Fruit fly (Drosophila melanogaster): Measurements from ENCODE around the gene chm.
A peak's percentile ranks its signal among the peaks of the same experiment; 100 is the strongest.

chm gene

DNA sequence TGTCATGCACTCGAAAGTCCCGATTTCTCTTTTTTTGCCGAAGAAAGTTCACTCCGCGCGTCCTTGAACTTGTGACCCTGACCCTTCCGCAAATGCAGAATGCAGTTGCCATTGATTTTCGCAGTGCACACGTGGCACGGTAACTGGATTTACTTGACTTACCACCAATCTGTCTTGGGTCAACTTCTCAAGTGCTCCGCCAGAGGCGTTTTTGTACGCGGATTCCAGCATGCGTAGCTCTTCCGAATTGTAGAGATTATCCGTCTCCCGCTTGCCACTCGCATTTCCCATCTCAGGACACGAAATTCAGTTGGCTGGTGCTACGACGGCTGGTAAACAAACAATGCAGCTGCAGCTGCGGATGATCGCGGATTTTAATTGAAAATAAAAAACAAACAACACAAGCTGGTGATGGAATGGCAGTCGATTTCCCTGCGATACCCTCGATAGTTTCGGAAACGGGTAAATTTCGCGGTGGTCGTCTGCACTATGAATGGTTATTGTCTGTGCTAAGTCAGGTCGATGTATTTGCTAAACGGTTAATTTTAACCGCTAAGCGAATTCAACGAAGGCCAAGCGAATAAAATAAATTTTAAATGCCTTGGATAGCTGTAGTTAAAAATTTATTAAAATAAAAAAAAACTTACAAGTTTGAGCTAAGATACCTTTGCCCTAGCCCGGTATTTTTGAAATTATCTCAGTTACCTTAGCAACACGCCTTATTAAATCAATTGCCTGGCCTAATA, 24.2 kb upstream of the chm start, which contains the start of the genes CG5149 and gudu (continued):
- TF ChIP-seq exex (tag; optimal IDR thresholded peaks at IDR 0.05) (peak; percentile 0), CG6175 (GFP tag; IDR thresholded peaks at IDR 0.05) (no peak), repo (GFP tag; optimal IDR thresholded peaks at IDR 0.05) (no peak), ranshi (GFP tag; IDR thresholded peaks at IDR 0.05) (no peak), CG6654 (GFP tag; optimal IDR thresholded peaks at IDR 0.05) (no peak), GATAe (GFP tag; conservative IDR thresholded peaks at IDR 0.05) (no peak), sug (tag; optimal IDR thresholded peaks at IDR 0.05) (no peak), CG18476 (GFP tag; optimal IDR thresholded peaks at IDR 0.05) (no peak), phol (tag; optimal IDR thresholded peaks at IDR 0.05) (peak; percentile 46), CG5180 (GFP tag; optimal IDR thresholded peaks at IDR 0.05) (no peak), lab (GFP tag; optimal IDR thresholded peaks at IDR 0.05) (peak; percentile 7), sd (tag; optimal IDR thresholded peaks at IDR 0.05) (no peak), CG9797 (GFP tag; optimal IDR thresholded peaks at IDR 0.05) (peak; percentile 46), nau (GFP tag; optimal IDR thresholded peaks at IDR 0.05) (no peak), CG12155 (GFP tag; optimal IDR thresholded peaks at IDR 0.05) (no peak), klu (GFP tag; IDR thresholded peaks at IDR 0.05) (no peak), fu2 (GFP tag; optimal IDR thresholded peaks at IDR 0.05) (no peak), Elba2 (GFP tag; optimal IDR thresholded peaks at IDR 0.05) (no peak), Nf-YB (GFP tag; optimal IDR thresholded peaks at IDR 0.05) (no peak), wek (GFP tag; optimal IDR thresholded peaks at IDR 0.05) (no peak), Atf3 (GFP tag; optimal IDR thresholded peaks at IDR 0.05) (no peak), Dfd (GFP tag; optimal IDR thresholded peaks at IDR 0.05) (no peak), MESR4 (GFP tag; optimal IDR thresholded peaks at IDR 0.05) (peak; percentile 79), H15 (GFP tag; IDR thresholded peaks at IDR 0.05) (no peak), ab (GFP tag; optimal IDR thresholded peaks at IDR 0.05) (no peak), CG17912 (GFP tag; optimal IDR thresholded peaks at IDR 0.05) (no peak), ERR (GFP tag; optimal IDR thresholded peaks at IDR 0.05) (no peak), Hey (tag; optimal IDR thresholded peaks at IDR 0.05) (no peak), chinmo (GFP tag; IDR thresholded peaks at IDR 0.05; ENCODE audit: partially characterized antibody) (peak; percentile 94), HLH4C (GFP tag; IDR thresholded peaks at IDR 0.05; ENCODE audit: partially characterized antibody) (peak; percentile 86), Hmr (GFP tag; optimal IDR thresholded peaks at IDR 0.05) (peak; percentile 57), vvl (GFP tag; IDR thresholded peaks at IDR 0.05) (peak; percentile 73), CG4424 (GFP tag; optimal IDR thresholded peaks at IDR 0.05) (no peak), Blimp-1 (GFP tag; optimal IDR thresholded peaks at IDR 0.05) (peak; percentile 13), Sox100B (GFP tag; optimal IDR thresholded peaks at IDR 0.05) (no peak), slbo (GFP tag; IDR thresholded peaks at IDR 0.05) (peak; percentile 26; the same call in 1 of the 2 replicates), H2.0 (GFP tag; IDR thresholded peaks at IDR 0.05) (no peak), CG8765 (GFP tag; IDR thresholded peaks at IDR 0.05) (peak; percentile 51), C15 (GFP tag; IDR thresholded peaks at IDR 0.05) (no peak), CG12104 (GFP tag; optimal IDR thresholded peaks at IDR 0.05) (no peak), run (tag; optimal IDR thresholded peaks at IDR 0.05) (no peak), CG11093 (GFP tag; IDR thresholded peaks at IDR 0.05) (no peak), CG31365 (tag; optimal IDR thresholded peaks at IDR 0.05) (no peak), D (optimal IDR thresholded peaks at IDR 0.05) (no peak), D (GFP tag; optimal IDR thresholded peaks at IDR 0.05) (no peak), dpn (GFP tag; optimal IDR thresholded peaks at IDR 0.05) (no peak), CG11247 (GFP tag; IDR thresholded peaks at IDR 0.05) (no peak), HmgZ (tag; optimal IDR thresholded peaks at IDR 0.05) (peak; percentile 46), Awh (GFP tag; IDR thresholded peaks at IDR 0.05) (no peak), vfl (GFP tag; optimal IDR thresholded peaks at IDR 0.05) (no peak), CG1529 (GFP tag; optimal IDR thresholded peaks at IDR 0.05) (no peak)

Data from whole organism, embryonic.